Fruit fly (Drosophila melanogaster) Kc167 (cell line): ENCODE measurements around the gene Polr1C.

Experiments
- Myc ChIP-seq: fragments of >200 bp; optimal IDR thresholded peaks from 2 replicates; lab custom pipeline; 2017; ENCODE audit warnings: missing external identifiers
- Sin3A ChIP-seq: fragments of >200 bp; optimal IDR thresholded peaks from 2 replicates; lab custom pipeline; 2018; ENCODE audit warnings: missing external identifiers
- h ChIP-seq: fragments of >200 bp; optimal IDR thresholded peaks from 3 replicates; lab custom pipeline; 2018; ENCODE audit warnings: missing external identifiers
- insv ChIP-seq: fragments of >200 bp; optimal IDR thresholded peaks from 3 replicates; lab custom pipeline; 2018; ENCODE audit warnings: missing external identifiers
- psq ChIP-seq: fragments of >200 bp; optimal IDR thresholded peaks from 2 replicates; lab custom pipeline; 2017; ENCODE audit warnings: missing external identifiers
- ttk ChIP-seq: sonication (Bioruptor generic); optimal IDR thresholded peaks from 2 replicates; lab custom pipeline; 2017; ENCODE audit warnings: missing external identifiers

Polr1C gene

DNA sequence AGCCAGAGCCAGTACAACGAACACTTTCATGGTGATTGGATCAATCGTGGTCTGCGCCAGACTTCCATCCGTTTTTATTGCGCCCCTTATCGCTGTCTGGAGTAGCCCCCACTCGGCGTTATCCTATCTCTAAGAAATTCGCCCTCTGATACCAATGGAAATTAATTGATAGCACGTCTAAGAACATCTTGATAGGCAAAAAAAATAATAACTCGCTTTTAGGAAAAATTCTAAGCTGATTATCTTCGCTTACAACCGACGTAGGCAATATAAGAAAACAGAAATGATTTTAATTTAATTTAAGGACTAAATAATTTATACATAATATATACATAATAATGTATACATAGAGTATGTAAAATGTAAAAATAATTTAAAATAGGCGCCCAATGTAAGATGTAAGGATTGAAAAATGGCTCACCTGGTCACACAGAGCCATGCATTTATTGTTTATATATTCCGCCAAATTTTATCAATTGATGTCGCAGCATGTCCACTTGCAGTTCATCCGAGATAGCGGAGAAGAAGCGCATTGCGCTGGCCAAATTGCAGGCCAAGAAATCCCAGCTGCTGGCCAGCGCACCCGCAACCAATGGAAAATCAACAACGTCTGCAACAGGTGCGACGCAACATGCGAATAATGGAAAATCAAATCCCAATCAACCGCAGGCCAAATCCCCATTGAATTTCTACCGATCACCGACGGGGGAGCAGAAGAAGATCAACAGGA is 13.5 kb upstream of the Polr1C start, which contains the start of the genes Jon25Bi and Marcal1:
TSS of gene Jon25Bi (minus strand) at position 51 of the 730 bp plus-strand sequence.
TSS of gene Marcal1 (plus strand) at position 416 of the 730 bp plus-strand sequence.
- TF ChIP-seq Sin3A (lab: Kevin White, UChicago): no peak
- no peak for TF ChIP-seq insv
- TF ChIP-seq ttk: no peak
- no peak for TF ChIP-seq psq (lab: Kevin White, UChicago)
- no peak for TF ChIP-seq h (lab: Kevin White, UChicago)

- no peak for TF ChIP-seq ttk
- TF ChIP-seq insv: no peak
- no peak for TF ChIP-seq Sin3A (lab: Kevin White, UChicago)
- no peak for TF ChIP-seq h (lab: Kevin White, UChicago)
- no peak for TF ChIP-seq Myc (lab: Kevin White, UChicago)
These were observed 10.7 kb upstream of the Polr1C start, which contains the start of gene CG34124 for dm6 chr2L:4958111-4958510. Gene CG34124, plus strand, starts transcription at chr2L:4958411.

- no peak for TF ChIP-seq psq (lab: Kevin White, UChicago)
- TF ChIP-seq Sin3A (lab: Kevin White, UChicago): no peak
- no peak for TF ChIP-seq Myc (lab: Kevin White, UChicago)
- TF ChIP-seq h (lab: Kevin White, UChicago): no peak
- TF ChIP-seq insv: no peak
- TF ChIP-seq ttk: no peak
These were observed 3.4 kb upstream of the Polr1C start, which contains the start of gene CG34125 for dm6 chr2L:4965420-4965819. Gene CG34125, plus strand, starts transcription at chr2L:4965673.

- TF ChIP-seq psq (lab: Kevin White, UChicago) (no peak), insv (no peak), h (lab: Kevin White, UChicago) (no peak), Sin3A (lab: Kevin White, UChicago) (no peak), ttk (no peak), Myc (lab: Kevin White, UChicago) (no peak)
These were observed 2.9 kb upstream of the Polr1C start for dm6 chr2L:4965923-4966322.

DNA sequence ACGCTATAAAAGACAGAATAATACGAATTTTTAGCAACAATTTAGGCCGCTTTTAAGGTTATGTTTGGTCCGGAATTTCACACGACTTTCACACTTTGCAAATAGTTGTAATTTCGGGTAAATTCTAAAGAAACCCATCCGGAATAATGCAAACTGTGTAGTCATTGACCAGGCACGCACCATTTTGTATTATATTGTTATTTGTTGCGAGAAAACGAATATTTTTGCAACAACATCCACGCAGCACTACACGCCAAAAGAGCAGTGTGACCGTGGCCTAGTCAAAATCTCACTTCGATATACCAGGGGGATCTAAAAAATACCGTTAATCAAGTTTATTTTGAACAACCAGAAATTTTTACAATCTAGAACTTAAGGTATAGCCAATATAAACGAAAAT is 1.3 kb upstream of the Polr1C start, which contains the start of gene eIF3i:
TSS of gene eIF3i (minus strand) at position 265 of the 400 bp plus-strand sequence.
- TF ChIP-seq Myc (lab: Kevin White, UChicago) (no peak), h (lab: Kevin White, UChicago) (no peak), insv (no peak), psq (lab: Kevin White, UChicago) (no peak), Sin3A (lab: Kevin White, UChicago) (no peak), ttk (no peak)

DNA sequence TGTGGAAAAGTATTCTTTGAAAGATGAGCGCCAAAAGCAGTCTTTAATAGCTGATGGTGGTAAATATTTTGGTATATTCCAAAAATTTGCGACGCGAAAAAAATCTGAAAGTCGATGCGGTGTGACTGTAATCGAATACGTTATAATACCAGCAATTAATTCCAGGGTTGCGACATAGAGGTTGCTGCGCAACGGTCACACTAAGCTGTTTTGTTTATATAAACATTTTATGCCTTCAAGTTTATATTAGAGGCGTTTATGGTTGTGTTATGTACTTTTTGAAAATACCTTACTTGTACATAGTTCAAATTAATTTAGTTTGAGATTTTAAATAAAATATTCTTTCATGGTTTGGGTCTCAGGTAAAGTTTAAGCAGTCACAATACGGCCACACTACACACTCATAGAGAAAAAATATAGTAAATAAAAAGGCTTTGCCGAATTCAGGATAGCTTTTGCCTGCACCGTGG is 2.6 kb downstream of the Polr1C start, which contains the start of gene CG14043:
TSS of gene CG14043 (plus strand) at position 374 of the 470 bp plus-strand sequence.
- TF ChIP-seq h (lab: Kevin White, UChicago): no peak
- TF ChIP-seq Myc (lab: Kevin White, UChicago): no peak
- TF ChIP-seq Sin3A (lab: Kevin White, UChicago): no peak
- no peak for TF ChIP-seq ttk
- TF ChIP-seq insv: no peak
- no peak for TF ChIP-seq psq (lab: Kevin White, UChicago)

DNA sequence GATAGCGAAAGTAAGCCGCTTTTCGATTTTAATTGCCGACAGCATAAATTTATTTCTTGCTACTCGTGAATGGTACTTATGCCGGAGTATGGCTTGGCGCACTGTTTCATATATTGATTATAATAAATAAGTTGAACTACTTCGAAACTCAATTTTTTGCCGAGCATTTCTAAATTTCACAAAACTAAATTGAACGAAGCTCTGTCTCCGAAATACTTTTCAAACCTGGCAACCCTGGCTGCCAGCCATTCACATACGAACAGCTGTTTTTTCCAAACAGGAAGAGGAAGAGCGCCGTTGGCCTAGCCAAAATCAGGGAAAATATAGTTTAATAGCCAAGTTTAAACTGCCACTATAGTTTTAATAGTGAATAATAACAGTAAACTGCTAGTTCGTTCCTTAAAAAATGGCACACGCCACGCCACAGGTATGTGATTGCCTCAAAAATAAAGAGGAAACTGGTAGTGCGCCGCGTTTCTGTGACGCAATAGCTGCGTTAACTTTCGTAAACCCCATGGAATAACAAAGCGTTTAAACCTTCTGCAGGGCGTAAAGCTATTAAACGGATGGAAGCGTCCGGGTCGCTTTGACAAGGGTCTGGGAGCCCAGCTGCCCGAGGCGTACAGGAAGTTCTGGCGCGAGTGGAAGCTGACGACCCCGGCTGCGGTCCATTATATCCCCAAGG is 5.1 kb downstream of the Polr1C start, which contains the start of gene mRpL28:
TSS of gene mRpL28 (plus strand) at position 246 of the 685 bp plus-strand sequence.
- TF ChIP-seq Myc (lab: Kevin White, UChicago): no peak
- no peak for TF ChIP-seq psq (lab: Kevin White, UChicago)
- TF ChIP-seq h (lab: Kevin White, UChicago): no peak
- no peak for TF ChIP-seq Sin3A (lab: Kevin White, UChicago)
- no peak for TF ChIP-seq ttk
- TF ChIP-seq insv: no peak

DNA sequence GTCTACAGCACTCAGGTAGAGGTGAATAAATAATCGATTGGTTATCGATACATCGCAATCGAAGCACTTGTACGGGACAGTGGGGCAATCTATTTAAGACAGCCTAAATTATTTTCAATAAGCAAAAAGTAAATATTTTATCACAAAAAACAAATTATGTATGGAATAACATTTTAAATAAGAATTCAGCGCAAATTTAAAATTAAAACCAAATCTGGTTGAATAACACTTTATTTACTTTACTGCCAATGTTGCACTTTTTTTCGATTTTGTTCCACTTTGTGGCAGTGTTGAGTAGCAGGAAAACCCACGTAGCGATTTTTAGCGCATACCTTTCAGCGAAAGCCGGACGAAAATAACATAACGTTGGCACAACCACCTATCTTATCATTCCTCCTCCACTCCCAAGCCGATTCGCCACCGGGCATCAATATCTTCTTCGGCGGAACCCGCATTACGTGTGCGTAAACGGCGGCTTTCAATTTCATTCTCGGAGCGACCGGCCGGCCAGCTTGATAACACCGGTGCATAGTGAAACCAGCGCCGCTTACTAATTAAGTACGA is 8.3 kb downstream of the Polr1C start, which contains the start of the genes Gmd and CG3792:
TSS of gene Gmd (minus strand) at position 36 of the 564 bp plus-strand sequence.
TSS of gene CG3792 (plus strand) at position 325 of the 564 bp plus-strand sequence.
- TF ChIP-seq Myc (lab: Kevin White, UChicago): no peak
- no peak for TF ChIP-seq h (lab: Kevin White, UChicago)
- TF ChIP-seq insv: no peak

dm6 chr2L:4979138-4979537 is 10.3 kb downstream of the Polr1C start, which contains the start of gene CG8891:
Gene CG8891, minus strand, starts transcription at chr2L:4979379.
- no peak for TF ChIP-seq Myc (lab: Kevin White, UChicago)
- no peak for TF ChIP-seq Sin3A (lab: Kevin White, UChicago)
- no peak for TF ChIP-seq h (lab: Kevin White, UChicago)
- no peak for TF ChIP-seq ttk
- TF ChIP-seq psq (lab: Kevin White, UChicago): no peak
- TF ChIP-seq insv: no peak

DNA sequence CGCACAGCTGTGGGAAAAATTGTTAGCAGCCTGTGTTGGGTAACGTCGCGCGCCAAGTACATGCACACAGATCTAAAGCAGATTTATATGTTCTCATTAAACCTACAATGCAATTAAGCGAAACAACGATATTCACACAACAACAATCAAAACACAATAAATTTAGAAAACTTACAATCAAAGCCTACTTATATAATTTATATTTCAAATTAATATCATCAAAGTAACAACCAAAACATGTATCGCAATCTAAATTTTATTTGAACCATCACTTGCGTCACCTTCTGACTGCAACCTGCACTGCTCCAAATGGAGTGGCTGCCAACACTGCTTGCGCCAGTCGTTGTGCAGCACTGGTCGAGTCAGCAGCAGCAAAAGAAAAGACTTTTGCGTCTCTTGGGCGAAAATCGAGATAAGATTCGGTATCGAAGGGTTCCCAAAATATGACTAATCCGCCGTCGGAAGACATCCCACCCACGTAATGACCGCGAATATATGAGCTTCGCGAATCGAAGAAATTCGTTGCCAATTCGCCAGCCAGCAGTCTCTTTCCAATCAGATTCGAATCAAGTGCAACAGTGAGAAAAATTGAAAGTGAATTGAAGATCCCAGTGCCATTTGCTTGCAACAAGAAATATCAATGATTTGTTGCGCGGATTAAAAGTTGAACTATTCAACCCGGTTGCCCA is 12.6 kb downstream of the Polr1C start, which contains the start of the genes CG8892 and CG34126:
TSS of gene CG8892 (minus strand) at position 315 of the 689 bp plus-strand sequence.
TSS of gene CG34126 (plus strand) at position 337 of the 689 bp plus-strand sequence.
- no peak for TF ChIP-seq ttk
- TF ChIP-seq insv: no peak
- TF ChIP-seq h (lab: Kevin White, UChicago): no peak
- TF ChIP-seq psq (lab: Kevin White, UChicago): no peak
- TF ChIP-seq Myc (lab: Kevin White, UChicago): no peak
- no peak for TF ChIP-seq Sin3A (lab: Kevin White, UChicago)
